Fruit fly (Drosophila melanogaster) whole organism: Measurements from ENCODE around the gene Ugt35E2.

ENCODE experiments used
- CG8478 ChIP-seq: fragments of >200 bp; optimal IDR thresholded peaks from 2 replicates; lab custom pipeline; 2018; ENCODE audit warnings: inconsistent platforms
- pan ChIP-seq: fragments of >200 bp; optimal IDR thresholded peaks from 2 replicates; lab custom pipeline; 2017
- psq ChIP-seq: fragments of >200 bp; optimal IDR thresholded peaks from 2 replicates; lab custom pipeline; 2017
- usp ChIP-seq: fragments of >200 bp; optimal IDR thresholded peaks from 2 replicates; lab custom pipeline; 2017; ENCODE audit warnings: missing biosample characterization, missing genetic modification characterization, mixed read lengths

DNA sequence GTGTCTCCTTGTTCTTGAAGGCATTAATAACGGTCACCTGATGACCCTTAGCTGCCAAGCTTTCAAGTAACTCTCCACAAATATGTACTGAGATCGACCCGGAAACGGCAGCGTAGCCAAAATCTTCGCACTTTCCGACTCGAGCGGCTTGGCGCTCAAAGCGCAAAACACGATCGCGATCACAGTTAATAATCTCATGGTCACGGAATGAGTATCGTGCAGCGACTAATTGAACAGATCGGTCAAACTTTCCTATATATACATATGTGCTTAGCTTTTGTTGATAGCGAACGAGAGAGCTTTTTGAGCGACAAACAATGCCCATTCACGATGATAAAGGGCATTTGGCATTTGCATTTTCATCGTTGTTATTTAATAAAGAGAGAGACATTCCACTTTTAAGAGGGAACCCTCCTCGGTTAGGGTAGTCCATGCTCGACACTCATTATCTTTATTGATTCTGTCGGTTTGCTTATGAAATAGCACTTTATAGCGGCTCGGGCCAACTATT is 39.6 kb downstream of the Ugt35E2 start, which contains the start of gene Ugt35C1:
- no peak for TF ChIP-seq CG8478 (lab: Kevin White, UChicago)
- no peak for TF ChIP-seq usp (GFP tag; lab: Kevin White, UChicago)
- no peak for TF ChIP-seq psq (lab: Kevin White, UChicago)
- no peak for TF ChIP-seq pan (lab: Kevin White, UChicago)
